Worm (Caenorhabditis elegans) whole organism, late embryonic: ENCODE data around the gene F20D6.6.

Source experiments
- C38D4.7 ChIP-seq: fragments of 200-800 bp; sonication (Bioruptor generic); optimal IDR thresholded peaks from 2 replicates; lab custom pipeline; 2018; ENCODE audit warnings: mild to moderate bottlenecking, missing genetic modification characterization, moderate library complexity, missing compliant biosample characterization
- ceh-18 ChIP-seq: sonication (generic microtip); optimal IDR thresholded peaks from 2 replicates; lab custom pipeline; 2016; ENCODE audit warnings: missing genetic modification characterization, missing compliant biosample characterization
- ceh-19 ChIP-seq: fragments of 200-800 bp; sonication (Bioruptor generic); optimal IDR thresholded peaks from 2 replicates; lab custom pipeline; 2018; ENCODE audit warnings: mild to moderate bottlenecking, missing genetic modification characterization, missing compliant biosample characterization
- ceh-2 ChIP-seq: sonication (generic microtip); optimal IDR thresholded peaks from 2 replicates; lab custom pipeline; 2016; ENCODE audit warnings: missing genotype, missing genetic modification characterization, missing compliant biosample characterization
- ceh-30 ChIP-seq: fragments of 150-350 bp; optimal IDR thresholded peaks from 2 replicates; lab custom pipeline; 2014; ENCODE audit warnings: missing biosample characterization, missing genetic modification characterization
- ceh-31 ChIP-seq: sonication (generic microtip); optimal IDR thresholded peaks from 2 replicates; lab custom pipeline; 2016; ENCODE audit warnings: missing genetic modification characterization, missing compliant biosample characterization
- ceh-34 ChIP-seq: sonication (generic microtip); optimal IDR thresholded peaks from 2 replicates; lab custom pipeline; 2016; ENCODE audit warnings: mild to moderate bottlenecking, missing genetic modification characterization, missing compliant biosample characterization
- ceh-45 ChIP-seq: fragments of 200-800 bp; sonication (Bioruptor generic); IDR thresholded peaks from 2 replicates; pipeline ENCODE4 v1.3.6; 2022; ENCODE audit warnings: missing genetic modification reagents, missing genetic modification characterization, missing compliant biosample characterization
- ceh-48 ChIP-seq: sonication (generic microtip); optimal IDR thresholded peaks from 2 replicates; lab custom pipeline; 2016; ENCODE audit warnings: missing genetic modification characterization, inconsistent platforms, missing compliant biosample characterization
- ceh-6 ChIP-seq: fragments of 200-800 bp; sonication (Bioruptor generic); optimal IDR thresholded peaks from 2 replicates; lab custom pipeline; 2018; ENCODE audit warnings: mild to moderate bottlenecking, missing genetic modification characterization, missing compliant biosample characterization
- dmd-4 ChIP-seq: sonication (generic microtip); optimal IDR thresholded peaks from 2 replicates; lab custom pipeline; 2016; ENCODE audit warnings: borderline replicate concordance, missing genetic modification characterization, missing compliant biosample characterization
- dve-1 ChIP-seq: sonication (generic microtip); optimal IDR thresholded peaks from 2 replicates; lab custom pipeline; 2017; ENCODE audit warnings: antibody characterized with exemption, mild to moderate bottlenecking, missing genetic modification characterization, missing compliant biosample characterization
- eyg-1 ChIP-seq: sonication (generic microtip); optimal IDR thresholded peaks from 2 replicates; lab custom pipeline; 2016; ENCODE audit warnings: missing genotype, missing genetic modification characterization, missing compliant biosample characterization
- fax-1 ChIP-seq: sonication (generic microtip); optimal IDR thresholded peaks from 2 replicates; lab custom pipeline; 2016; ENCODE audit warnings: missing genotype, missing genetic modification characterization, missing compliant biosample characterization
- hlh-30 ChIP-seq: sonication (generic microtip); optimal IDR thresholded peaks from 2 replicates; lab custom pipeline; 2017; ENCODE audit warnings: antibody characterized with exemption, missing genetic modification characterization, missing compliant biosample characterization; ENCODE audit not compliant: insufficient read depth
- lim-6 ChIP-seq: sonication (generic microtip); optimal IDR thresholded peaks from 2 replicates; lab custom pipeline; 2016; ENCODE audit warnings: missing genetic modification characterization, missing compliant biosample characterization
- mec-3 ChIP-seq: sonication (generic microtip); optimal IDR thresholded peaks from 2 replicates; lab custom pipeline; 2016; ENCODE audit warnings: borderline replicate concordance, missing genetic modification characterization, missing compliant biosample characterization
- nfya-1 ChIP-seq: sonication (generic microtip); optimal IDR thresholded peaks from 2 replicates; lab custom pipeline; 2017; ENCODE audit warnings: missing genetic modification characterization, mild to moderate bottlenecking, missing compliant biosample characterization, antibody characterized with exemption, moderate library complexity
- nhr-11 ChIP-seq: fragments of 150-350 bp; optimal IDR thresholded peaks from 2 replicates; lab custom pipeline; 2014; ENCODE audit warnings: missing biosample characterization, missing genetic modification characterization
- nhr-232 ChIP-seq: sonication (generic microtip); optimal IDR thresholded peaks from 2 replicates; lab custom pipeline; 2016; ENCODE audit warnings: missing genetic modification characterization, missing compliant biosample characterization
- npax-4 ChIP-seq: sonication (generic microtip); optimal IDR thresholded peaks from 2 replicates; lab custom pipeline; 2016; ENCODE audit warnings: missing genetic modification characterization, missing compliant biosample characterization
- pag-3 ChIP-seq: sonication (generic microtip); optimal IDR thresholded peaks from 2 replicates; lab custom pipeline; 2016; ENCODE audit warnings: missing compliant biosample characterization, missing genetic modification characterization, borderline replicate concordance
- pax-1 ChIP-seq: fragments of 150-350 bp; optimal IDR thresholded peaks from 2 replicates; lab custom pipeline; 2014; ENCODE audit warnings: missing biosample characterization, missing genetic modification characterization
- pha-4 ChIP-seq: fragments of 150-350 bp; optimal IDR thresholded peaks from 2 replicates; lab custom pipeline; 2018; ENCODE audit warnings: missing biosample characterization, missing genetic modification reagents, missing genetic modification characterization
- pqm-1 ChIP-seq: sonication (generic microtip); optimal IDR thresholded peaks from 2 replicates; lab custom pipeline; 2016; ENCODE audit warnings: missing genetic modification characterization, missing compliant biosample characterization
- pros-1 ChIP-seq: fragments of 150-350 bp; optimal IDR thresholded peaks from 2 replicates; lab custom pipeline; 2014; ENCODE audit warnings: missing biosample characterization, missing genetic modification reagents, missing genetic modification characterization
- sox-2 ChIP-seq: fragments of 200-800 bp; sonication (Bioruptor generic); IDR thresholded peaks from 2 replicates; pipeline ENCODE4 v1.3.6; 2022; ENCODE audit warnings: missing genetic modification reagents, missing genetic modification characterization, missing compliant biosample characterization
- sox-4 ChIP-seq: sonication (generic microtip); optimal IDR thresholded peaks from 2 replicates; lab custom pipeline; 2017; ENCODE audit warnings: mild to moderate bottlenecking, missing genetic modification characterization, inconsistent platforms, missing compliant biosample characterization
- syd-9 ChIP-seq: sonication (generic microtip); optimal IDR thresholded peaks from 2 replicates; lab custom pipeline; 2016; ENCODE audit warnings: mild to moderate bottlenecking, missing genetic modification characterization, moderate library complexity, missing compliant biosample characterization
- tbx-2 ChIP-seq: sonication (generic microtip); optimal IDR thresholded peaks from 2 replicates; lab custom pipeline; 2016; ENCODE audit warnings: missing genetic modification characterization, missing compliant biosample characterization
- tbx-7 ChIP-seq: sonication (generic microtip); optimal IDR thresholded peaks from 2 replicates; lab custom pipeline; 2016; ENCODE audit warnings: missing genotype, missing genetic modification characterization, missing compliant biosample characterization
- ttx-3 ChIP-seq: sonication (generic microtip); optimal IDR thresholded peaks from 2 replicates; lab custom pipeline; 2016; ENCODE audit warnings: missing genetic modification reagents, missing genetic modification characterization, missing compliant biosample characterization
- unc-42 ChIP-seq: sonication (generic microtip); optimal IDR thresholded peaks from 2 replicates; lab custom pipeline; 2016; ENCODE audit warnings: missing genotype, missing genetic modification characterization, missing compliant biosample characterization
- unc-55 ChIP-seq: sonication (generic microtip); optimal IDR thresholded peaks from 2 replicates; lab custom pipeline; 2017; ENCODE audit warnings: missing biosample characterization, missing genetic modification reagents, missing genetic modification characterization

The F20D6.6 gene

ce11 chrV:8120868-8121267, 38.9 kb upstream of the F20D6.6 start, which contains the start of gene D1014.6:
Gene D1014.6 (plus strand): TSS chrV:8121168.
- TF ChIP-seq mec-3 (no peak), nhr-11 (tag; lab: Kevin White, UChicago) (no peak), nhr-232 (no peak), pqm-1 (no peak), fax-1 (tag; lab: Kevin White, UChicago) (no peak), ceh-6 (GFP tag; lab: Kevin White, UChicago) (no peak), pha-4 (no peak), ttx-3 (tag; lab: Kevin White, UChicago) (no peak), unc-42 (tag; lab: Kevin White, UChicago) (no peak), ceh-2 (tag; lab: Kevin White, UChicago) (no peak), ceh-30 (tag; lab: Kevin White, UChicago) (no peak), dmd-4 (tag; lab: Kevin White, UChicago) (no peak), ceh-19 (GFP tag; lab: Kevin White, UChicago) (no peak), tbx-2 (tag; lab: Kevin White, UChicago) (no peak)

DNA sequence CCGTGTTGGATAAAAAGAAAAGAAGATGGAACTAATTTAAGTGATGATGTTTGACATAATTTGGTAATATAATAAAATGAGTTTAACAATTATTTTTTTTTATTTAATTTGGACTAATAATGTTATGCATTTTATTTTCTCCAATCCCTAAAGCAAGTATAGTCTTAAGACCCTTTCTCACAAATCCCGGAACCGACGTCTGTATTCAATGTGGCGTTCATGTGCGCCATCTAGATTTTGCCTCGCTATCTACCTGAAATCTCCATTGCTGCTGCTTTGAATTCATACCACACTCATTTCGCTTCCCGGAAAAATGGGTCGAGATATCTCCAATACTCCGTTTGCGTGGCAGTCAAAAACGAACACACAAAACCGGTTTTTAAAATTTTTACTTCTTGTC, 36.3 kb upstream of the F20D6.6 start, which contains the start of gene D1014.5:
TSS of gene D1014.5 (plus strand) at position 301 of the 400 bp plus-strand sequence.
- TF ChIP-seq ceh-2 (tag; lab: Kevin White, UChicago) (no peak), syd-9 (tag; lab: Kevin White, UChicago) (no peak), lim-6 (tag; lab: Kevin White, UChicago) (no peak), dve-1 (tag; lab: Kevin White, UChicago) (no peak)

DNA sequence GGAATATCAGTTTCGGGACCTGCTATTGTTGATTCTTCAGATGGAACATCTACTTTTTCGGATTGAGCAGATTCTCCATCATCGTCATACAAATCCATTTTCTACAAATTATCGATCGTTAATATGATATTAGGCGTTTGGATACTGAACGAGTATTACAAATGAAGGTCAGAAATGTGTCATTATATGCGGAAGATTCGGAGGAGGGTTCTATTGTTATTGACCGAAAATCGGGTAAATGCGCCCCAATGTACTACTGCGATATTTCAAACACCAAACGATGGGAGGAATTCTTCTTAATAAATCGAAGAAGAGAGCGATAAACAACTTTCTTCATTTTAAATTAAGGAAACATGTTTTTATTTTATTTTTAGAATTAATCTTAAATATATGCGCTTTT, 30.5 kb upstream of the F20D6.6 start, which contains the start of gene spr-1:
TSS of gene spr-1 (minus strand) at position 101 of the 400 bp plus-strand sequence.
- TF ChIP-seq tbx-7 (no peak), pag-3 (tag; lab: Kevin White, UChicago) (no peak), npax-4 (tag; lab: Kevin White, UChicago) (no peak), sox-4 (tag; lab: Kevin White, UChicago) (no peak)

DNA sequence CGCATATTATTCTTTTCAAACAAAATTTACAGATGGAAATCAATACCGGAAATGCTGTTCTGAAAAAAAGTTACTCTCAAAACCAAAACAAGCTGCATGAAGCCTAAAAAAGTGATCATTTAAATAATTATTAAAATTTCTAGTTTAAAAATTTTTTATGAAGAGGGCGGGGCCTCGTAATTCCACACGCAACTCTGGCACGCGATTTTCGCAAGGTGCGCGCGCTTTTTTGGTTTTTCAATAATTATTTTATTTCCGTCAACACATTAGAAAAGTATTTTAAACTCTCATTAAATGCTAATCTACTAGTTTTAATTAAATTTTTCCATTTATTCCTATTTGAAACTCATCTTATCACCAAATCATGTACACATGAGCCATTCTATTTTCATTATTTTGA, 30.0 kb upstream of the F20D6.6 start:
- TF ChIP-seq C38D4.7 (GFP tag; lab: Kevin White, UChicago) (no peak), ceh-19 (GFP tag; lab: Kevin White, UChicago) (no peak), sox-2 (GFP tag; lab: Robert Waterston, UW) (no peak)
- TF ChIP-seq, all 69 proteins: peak for 0

ce11 chrV:8130149-8130661, 29.5 kb upstream of the F20D6.6 start, which contains the start of gene snap-1:
Gene snap-1 (plus strand): TSS chrV:8130611.
- TF ChIP-seq eyg-1 (tag; lab: Kevin White, UChicago): no peak
- peak; percentile 48 for TF ChIP-seq ceh-48 (tag; lab: Kevin White, UChicago)
- peak; percentile 9 for TF ChIP-seq ceh-18 (tag; lab: Kevin White, UChicago)
- no peak for TF ChIP-seq sox-4 (tag; lab: Kevin White, UChicago)
- peak; percentile 21 for TF ChIP-seq ceh-34 (tag; lab: Kevin White, UChicago)
- peak; percentile 77 for TF ChIP-seq hlh-30 (tag; lab: Kevin White, UChicago)
- TF ChIP-seq tbx-2 (tag; lab: Kevin White, UChicago): peak; percentile 4
- TF ChIP-seq pax-1 (tag; lab: Kevin White, UChicago): no peak
- no peak for TF ChIP-seq ceh-45 (GFP tag; lab: Robert Waterston, UW)
- peak; percentile 41 for TF ChIP-seq ceh-31 (tag; lab: Kevin White, UChicago)
- peak; percentile 72 for TF ChIP-seq unc-55 (GFP tag; lab: Kevin White, UChicago)
- TF ChIP-seq pha-4: no peak
- TF ChIP-seq unc-42 (tag; lab: Kevin White, UChicago): peak; percentile 76
- TF ChIP-seq pros-1 (tag; lab: Kevin White, UChicago): peak; percentile 8
- TF ChIP-seq nfya-1 (tag; lab: Kevin White, UChicago): peak; percentile 26
- TF ChIP-seq, all 69 proteins: peak for 10
